Worm (Caenorhabditis elegans): ENCODE results near the gene ifbp-1.
A peak's percentile ranks its signal among the peaks of the same experiment; 100 is the strongest.

The ifbp-1 gene

DNA sequence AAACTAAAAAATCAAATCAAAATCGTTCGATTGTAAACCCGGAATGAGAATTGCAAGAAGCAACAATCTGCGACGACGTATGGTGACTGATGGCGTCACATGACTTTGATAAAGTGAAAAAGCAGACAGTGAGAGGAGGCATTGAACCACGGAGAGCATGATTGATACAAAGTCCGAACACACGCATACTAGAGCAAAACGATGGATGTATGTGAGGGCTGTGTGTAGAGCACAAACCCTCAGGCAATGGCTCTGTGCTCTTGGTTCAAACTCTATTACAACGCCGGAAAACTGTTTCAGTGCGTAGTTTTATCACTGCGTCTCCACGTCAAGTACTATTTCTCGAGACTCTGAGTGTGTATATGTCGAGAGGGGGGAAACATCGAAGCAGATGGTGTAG is 22.5 kb upstream of the ifbp-1 start (continued):
- TF ChIP-seq lin-14 (GFP tag; optimal IDR thresholded peaks at IDR 0.05) (peak; percentile 72), lin-35 (GFP tag; optimal IDR thresholded peaks at IDR 0.05) (peak in 1 of 2 experiments; percentile 3), dpl-1 (GFP tag; optimal IDR thresholded peaks at IDR 0.05) (peak in 1 of 3 experiments; percentile 13), nhr-11 (tag; optimal IDR thresholded peaks at IDR 0.05) (no peak), lin-15B (tag; optimal IDR thresholded peaks at IDR 0.05) (no peak), elt-2 (tag; optimal IDR thresholded peaks at IDR 0.05) (no peak), blmp-1 (tag; optimal IDR thresholded peaks at IDR 0.05) (peak; percentile 58), ces-1 (GFP tag; optimal IDR thresholded peaks at IDR 0.05) (no peak), lin-13 (GFP tag; optimal IDR thresholded peaks at IDR 0.05) (no peak)

DNA sequence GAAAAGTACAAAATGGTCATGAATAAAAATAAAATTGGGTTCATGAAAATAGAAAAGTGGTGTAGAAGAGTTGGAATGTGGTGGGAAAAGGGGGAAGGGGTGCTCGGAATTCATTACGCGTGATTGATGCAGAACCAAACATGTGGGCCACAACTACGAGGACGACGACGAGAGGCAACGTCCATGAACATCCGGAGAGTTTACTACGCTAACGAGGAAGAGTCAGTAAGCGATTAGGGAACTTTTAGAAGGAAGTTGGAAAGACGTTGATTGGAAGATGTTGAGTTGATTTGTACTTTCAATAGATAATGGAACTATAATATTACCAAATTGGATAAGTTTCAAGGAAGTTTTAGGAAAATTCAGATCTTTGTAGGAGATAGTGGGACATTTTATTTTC is 21.6 kb upstream of the ifbp-1 start:
- TF ChIP-seq dsc-1 (tag; optimal IDR thresholded peaks at IDR 0.05) = peak; percentile 38
- TF ChIP-seq lin-14 (GFP tag; optimal IDR thresholded peaks at IDR 0.05) = peak; percentile 63
- no peak for TF ChIP-seq lsy-2 (tag; optimal IDR thresholded peaks at IDR 0.05)
- no peak for TF ChIP-seq pax-3 (tag; optimal IDR thresholded peaks at IDR 0.05)
- no peak for TF ChIP-seq ztf-11 (tag; optimal IDR thresholded peaks at IDR 0.05)

DNA sequence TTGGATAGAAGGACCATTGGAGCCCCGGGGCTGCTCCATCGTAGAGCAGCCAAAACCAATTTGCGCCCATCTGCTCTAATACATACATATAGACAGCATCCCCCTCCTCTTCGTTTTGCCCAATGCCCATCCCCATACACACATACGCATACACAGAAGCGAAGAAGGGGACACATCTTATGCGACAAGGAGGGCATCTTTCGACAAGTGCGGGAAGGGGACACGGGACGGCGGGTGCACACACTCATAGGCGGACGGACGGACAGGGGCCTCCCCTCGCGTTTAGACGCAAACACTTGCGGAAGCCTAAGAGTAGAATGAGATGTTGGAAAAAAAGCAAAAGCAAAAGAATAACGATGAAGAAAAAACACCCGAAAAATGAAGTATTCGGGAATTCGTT is 16.4 kb upstream of the ifbp-1 start:
- TF ChIP-seq mef-2 (tag; optimal IDR thresholded peaks at IDR 0.05) (no peak), efl-1 (optimal IDR thresholded peaks at IDR 0.05) (no peak), efl-1 (GFP tag; optimal IDR thresholded peaks at IDR 0.05 in 1 of 2) (peak in 1 of 2 experiments; percentile 86), nhr-19 (GFP tag; conservative IDR thresholded peaks at IDR 0.05) (0 out of 2 replicates have a peak, but pooled peaks have one; percentile 7), nhr-84 (tag; optimal IDR thresholded peaks at IDR 0.05) (no peak), C34B4.2 (tag; optimal IDR thresholded peaks at IDR 0.05) (no peak), lir-3 (tag; optimal IDR thresholded peaks at IDR 0.05; ENCODE audit: poor library complexity) (no peak), mab-9 (GFP tag; IDR thresholded peaks at IDR 0.05) (peak; percentile 16; the same call in 1 of the 2 replicates), F16B12.6 (tag; optimal IDR thresholded peaks at IDR 0.05) (no peak), sox-4 (tag; optimal IDR thresholded peaks at IDR 0.05) (no peak), nhr-47 (tag; optimal IDR thresholded peaks at IDR 0.05) (peak; percentile 12), lin-14 (GFP tag; optimal IDR thresholded peaks at IDR 0.05) (peak; percentile 79), nhr-77 (tag; optimal IDR thresholded peaks at IDR 0.05) (no peak), fkh-8 (tag; optimal IDR thresholded peaks at IDR 0.05) (no peak), nhr-12 (tag; optimal IDR thresholded peaks at IDR 0.05) (no peak), nhr-71 (tag; optimal IDR thresholded peaks at IDR 0.05) (no peak), ztf-11 (tag; optimal IDR thresholded peaks at IDR 0.05) (peak in 1 of 2 experiments; percentile 18), dsc-1 (tag; optimal IDR thresholded peaks at IDR 0.05) (peak; percentile 54), zip-4 (GFP tag; optimal IDR thresholded peaks at IDR 0.05) (no peak), rnt-1 (tag; optimal IDR thresholded peaks at IDR 0.05) (peak; percentile 13), tbx-2 (tag; optimal IDR thresholded peaks at IDR 0.05) (peak; percentile 10)

DNA sequence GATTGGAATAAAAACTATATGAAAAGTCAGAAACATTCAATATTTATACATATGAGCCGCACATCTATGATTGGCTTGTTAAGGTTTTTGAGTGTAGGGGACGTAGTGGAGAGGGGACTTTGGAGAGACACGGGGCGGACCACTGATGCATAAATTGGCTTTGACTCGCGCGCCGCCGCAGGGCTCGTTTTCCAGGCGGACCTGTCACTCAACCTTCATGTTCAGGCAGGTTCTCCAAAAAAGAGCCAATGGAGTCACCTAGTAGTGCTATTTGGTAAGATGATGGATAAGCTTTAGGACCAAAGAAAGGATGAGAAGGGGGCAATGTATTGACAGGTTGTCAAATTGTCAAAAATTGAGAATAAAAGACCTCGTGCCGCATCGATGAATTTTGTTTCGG is 14.9 kb upstream of the ifbp-1 start:
- TF ChIP-seq jun-1 (tag; optimal IDR thresholded peaks at IDR 0.05) = no peak
- TF ChIP-seq tbx-2 (tag; optimal IDR thresholded peaks at IDR 0.05) = peak; percentile 28
- peak; percentile 25 for TF ChIP-seq pax-3 (tag; optimal IDR thresholded peaks at IDR 0.05)

DNA sequence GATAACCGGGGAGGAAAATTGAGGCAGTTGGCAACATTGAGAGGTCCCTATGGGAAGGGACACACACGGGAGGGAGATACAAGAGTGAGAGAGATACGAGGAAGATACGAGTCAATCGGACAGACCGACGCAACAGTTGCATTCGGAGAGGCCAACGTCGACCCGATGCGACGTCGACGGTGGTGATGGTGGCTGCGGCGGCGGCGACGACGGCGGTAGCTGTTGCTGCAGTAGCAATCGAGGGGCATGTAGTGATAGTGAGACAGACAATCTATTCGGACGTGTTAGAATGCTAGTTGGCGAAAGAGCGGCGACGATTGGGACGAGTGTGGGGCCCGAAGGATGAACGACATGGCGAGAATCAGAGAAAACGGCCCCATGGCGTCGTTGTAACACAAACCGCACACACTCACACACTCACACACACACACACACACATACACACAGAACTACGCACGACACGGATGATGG is 13.3 kb upstream of the ifbp-1 start:
- TF ChIP-seq ceh-8 (GFP tag; optimal IDR thresholded peaks at IDR 0.05) (no peak), C16A3.4 (tag; optimal IDR thresholded peaks at IDR 0.05) (no peak), ceh-82 (tag; optimal IDR thresholded peaks at IDR 0.05) (no peak), aha-1 (tag; optimal IDR thresholded peaks at IDR 0.05) (no peak), nhr-20 (tag; optimal IDR thresholded peaks at IDR 0.05) (peak; percentile 25), nhr-77 (tag; optimal IDR thresholded peaks at IDR 0.05) (no peak), hlh-4 (tag; optimal IDR thresholded peaks at IDR 0.05) (no peak), unc-62 (GFP tag; optimal IDR thresholded peaks at IDR 0.05) (no peak), aly-2 (tag; optimal IDR thresholded peaks at IDR 0.05) (no peak), fkh-4 (tag; optimal IDR thresholded peaks at IDR 0.05; ENCODE audit: borderline replicate concordance) (no peak), tbx-2 (tag; optimal IDR thresholded peaks at IDR 0.05) (no peak), mdl-1 (tag; optimal IDR thresholded peaks at IDR 0.05) (peak in 1 of 2 experiments; percentile 17), snpc-4 (tag; optimal IDR thresholded peaks at IDR 0.05) (no peak), unc-130 (tag; optimal IDR thresholded peaks at IDR 0.05) (peak; percentile 62), lin-15B (tag; optimal IDR thresholded peaks at IDR 0.05) (no peak), F16B12.6 (tag; optimal IDR thresholded peaks at IDR 0.05) (no peak), nhr-11 (tag; optimal IDR thresholded peaks at IDR 0.05) (no peak), rnt-1 (tag; optimal IDR thresholded peaks at IDR 0.05) (peak; percentile 79), lin-13 (GFP tag; optimal IDR thresholded peaks at IDR 0.05) (no peak), lin-14 (GFP tag; optimal IDR thresholded peaks at IDR 0.05) (peak; percentile 46), pax-3 (tag; optimal IDR thresholded peaks at IDR 0.05) (no peak), sptf-1 (tag; optimal IDR thresholded peaks at IDR 0.05) (no peak)
